Worm (Caenorhabditis elegans) whole organism, L3 larva: ENCODE results near the gene K08E5.1.

Source experiments
- R02D3.7 ChIP-seq: fragments of 150-350 bp; optimal IDR thresholded peaks from 2 replicates; lab custom pipeline; 2014; ENCODE audit warnings: missing biosample characterization, missing genetic modification characterization
- ZK546.5 ChIP-seq: sonication (generic microtip); optimal IDR thresholded peaks from 2 replicates; lab custom pipeline; 2017; ENCODE audit warnings: missing biosample characterization, missing genetic modification characterization
- aly-2 ChIP-seq: fragments of 150-350 bp; optimal IDR thresholded peaks from 2 replicates; lab custom pipeline; 2014; ENCODE audit warnings: missing biosample characterization, missing genetic modification characterization
- ama-1 ChIP-seq: fragments of 150-350 bp; optimal IDR thresholded peaks from 2 replicates; lab custom pipeline; 2018
- ceh-16 ChIP-seq: sonication (generic microtip); optimal IDR thresholded peaks from 2 replicates; lab custom pipeline; 2017; ENCODE audit warnings: missing biosample characterization, missing genetic modification characterization
- ceh-28 ChIP-seq: fragments of 150-350 bp; optimal IDR thresholded peaks from 2 replicates; lab custom pipeline; 2014; ENCODE audit warnings: missing biosample characterization, missing genetic modification reagents, missing genetic modification characterization
- ceh-82 ChIP-seq: fragments of 150-350 bp; optimal IDR thresholded peaks from 2 replicates; lab custom pipeline; 2014; ENCODE audit warnings: missing biosample characterization, missing genetic modification characterization
- ceh-9 ChIP-seq: sonication (generic microtip); optimal IDR thresholded peaks from 2 replicates; lab custom pipeline; 2018; ENCODE audit warnings: missing biosample characterization, missing genetic modification characterization
- daf-12 ChIP-seq: fragments of 150-350 bp; optimal IDR thresholded peaks from 2 replicates; lab custom pipeline; 2014; ENCODE audit warnings: missing biosample characterization, missing genetic modification reagents, missing genetic modification characterization
- egl-27 ChIP-seq: sonication (generic microtip); optimal IDR thresholded peaks from 4 replicates; lab custom pipeline; 2017; ENCODE audit warnings: missing biosample characterization, missing genetic modification reagents, missing genetic modification characterization
- egl-5 ChIP-seq: fragments of 150-350 bp; optimal IDR thresholded peaks from 2 replicates; lab custom pipeline; 2017; ENCODE audit warnings: missing biosample characterization, missing genetic modification reagents, missing genetic modification characterization, inconsistent platforms
- elt-1 ChIP-seq: fragments of 150-350 bp; optimal IDR thresholded peaks from 2 replicates; lab custom pipeline; 2014; ENCODE audit warnings: missing biosample characterization, missing genetic modification characterization
- elt-2 ChIP-seq: sonication (generic microtip); optimal IDR thresholded peaks from 2 replicates; lab custom pipeline; 2016; ENCODE audit warnings: missing genetic modification reagents, mild to moderate bottlenecking, missing genetic modification characterization, missing compliant biosample characterization
- elt-3 ChIP-seq, 3 experiments: fragments of 150-350 bp in 1 of 3; sonication (generic microtip) in 2 of 3; optimal IDR thresholded peaks; 2 replicates in 2 of 3; 4 replicates in 1 of 3; lab custom pipeline; 2014 to 2017; ENCODE audit warnings: missing biosample characterization in 3 of 3, missing genetic modification characterization in 3 of 3
- eor-1 ChIP-seq, 2 experiments: fragments of 150-350 bp; optimal IDR thresholded peaks; 2 replicates each; lab custom pipeline; 2014 to 2018; ENCODE audit warnings: missing biosample characterization in 2 of 2, missing genetic modification characterization in 2 of 2
- fkh-10 ChIP-seq: sonication (generic microtip); optimal IDR thresholded peaks from 2 replicates; lab custom pipeline; 2017; ENCODE audit warnings: missing biosample characterization, missing genetic modification reagents, missing genetic modification characterization
- fkh-2 ChIP-seq: fragments of 150-350 bp; optimal IDR thresholded peaks from 2 replicates; lab custom pipeline; 2014; ENCODE audit warnings: missing biosample characterization, missing genetic modification reagents, missing genetic modification characterization
- fos-1 ChIP-seq: fragments of 150-350 bp; optimal IDR thresholded peaks from 2 replicates; lab custom pipeline; 2014; ENCODE audit warnings: missing biosample characterization, missing genetic modification characterization
- hmg-11 ChIP-seq: sonication (generic microtip); optimal IDR thresholded peaks from 2 replicates; lab custom pipeline; 2016; ENCODE audit warnings: missing genetic modification characterization, missing compliant biosample characterization
- jun-1 ChIP-seq: fragments of 150-350 bp; optimal IDR thresholded peaks from 2 replicates; lab custom pipeline; 2014; ENCODE audit warnings: missing biosample characterization, missing genetic modification reagents, missing genetic modification characterization
- lin-15B ChIP-seq: fragments of 150-350 bp; optimal IDR thresholded peaks from 2 replicates; lab custom pipeline; 2014; ENCODE audit warnings: missing biosample characterization, missing genetic modification characterization
- lin-39 ChIP-seq: fragments of 150-350 bp; optimal IDR thresholded peaks from 2 replicates; lab custom pipeline; 2018; ENCODE audit warnings: missing biosample characterization, missing genetic modification reagents, missing genetic modification characterization
- lsy-12 ChIP-seq: sonication (generic microtip); optimal IDR thresholded peaks from 2 replicates; lab custom pipeline; 2016; ENCODE audit warnings: mild to moderate bottlenecking, missing genetic modification characterization, missing compliant biosample characterization
- mdl-1 ChIP-seq: fragments of 150-350 bp; optimal IDR thresholded peaks from 2 replicates; lab custom pipeline; 2014; ENCODE audit warnings: missing biosample characterization, missing genetic modification characterization
- mml-1 ChIP-seq: fragments of 150-350 bp; sonication (generic microtip); optimal IDR thresholded peaks from 3 replicates; lab custom pipeline; 2014; ENCODE audit warnings: missing biosample characterization, missing genetic modification characterization
- nfya-1 ChIP-seq: sonication (generic microtip); optimal IDR thresholded peaks from 2 replicates; lab custom pipeline; 2017; ENCODE audit warnings: missing genetic modification characterization, mild to moderate bottlenecking, missing compliant biosample characterization, antibody characterized with exemption, moderate library complexity; ENCODE audit not compliant: insufficient read depth
- nhr-11 ChIP-seq: fragments of 150-350 bp; optimal IDR thresholded peaks from 2 replicates; lab custom pipeline; 2014; ENCODE audit warnings: missing biosample characterization, missing genetic modification characterization
- nhr-12 ChIP-seq: fragments of 150-350 bp; optimal IDR thresholded peaks from 2 replicates; lab custom pipeline; 2014; ENCODE audit warnings: missing biosample characterization, missing genetic modification characterization
- nhr-23 ChIP-seq: fragments of 150-350 bp; optimal IDR thresholded peaks from 2 replicates; lab custom pipeline; 2014; ENCODE audit warnings: missing biosample characterization, missing genetic modification reagents, missing genetic modification characterization
- nhr-237 ChIP-seq: fragments of 150-350 bp; optimal IDR thresholded peaks from 2 replicates; lab custom pipeline; 2014; ENCODE audit warnings: missing biosample characterization, missing genetic modification characterization
- nhr-25 ChIP-seq: sonication (generic microtip); optimal IDR thresholded peaks from 2 replicates; lab custom pipeline; 2017; ENCODE audit warnings: missing biosample characterization, missing genetic modification characterization
- nhr-28 ChIP-seq: fragments of 150-350 bp; optimal IDR thresholded peaks from 2 replicates; lab custom pipeline; 2014; ENCODE audit warnings: missing biosample characterization, missing genetic modification characterization
- nhr-43 ChIP-seq: sonication (generic microtip); optimal IDR thresholded peaks from 2 replicates; lab custom pipeline; 2016; ENCODE audit warnings: mild to moderate bottlenecking, missing genetic modification characterization, missing compliant biosample characterization; ENCODE audit not compliant: poor library complexity, severe bottlenecking
- nhr-67 ChIP-seq: fragments of 150-350 bp; optimal IDR thresholded peaks from 2 replicates; lab custom pipeline; 2014; ENCODE audit warnings: missing biosample characterization, missing genetic modification characterization
- nhr-76 ChIP-seq: fragments of 150-350 bp; sonication (generic microtip); optimal IDR thresholded peaks from 5 replicates; lab custom pipeline; 2014; ENCODE audit warnings: missing biosample characterization, missing genetic modification characterization
- nhr-77 ChIP-seq: fragments of 150-350 bp; optimal IDR thresholded peaks from 2 replicates; lab custom pipeline; 2014; ENCODE audit warnings: missing biosample characterization, missing genetic modification characterization
- pha-4 ChIP-seq: fragments of 150-350 bp; optimal IDR thresholded peaks from 2 replicates; lab custom pipeline; 2014; ENCODE audit warnings: missing biosample characterization, missing genetic modification reagents, missing genetic modification characterization
- pqm-1 ChIP-seq: fragments of 150-350 bp; optimal IDR thresholded peaks from 2 replicates; lab custom pipeline; 2017; ENCODE audit warnings: missing biosample characterization, missing genetic modification characterization, inconsistent platforms
- sea-2 ChIP-seq: fragments of 150-350 bp; sonication (generic microtip); optimal IDR thresholded peaks from 4 replicates; lab custom pipeline; 2014; ENCODE audit warnings: missing biosample characterization, missing genetic modification reagents, missing genetic modification characterization
- skn-1 ChIP-seq: fragments of 150-350 bp; optimal IDR thresholded peaks from 2 replicates; lab custom pipeline; 2014; ENCODE audit warnings: missing biosample characterization, missing genetic modification characterization
- snpc-4 ChIP-seq: fragments of 150-350 bp; optimal IDR thresholded peaks from 2 replicates; lab custom pipeline; 2014; ENCODE audit warnings: missing biosample characterization, missing genetic modification characterization
- tbx-2 ChIP-seq: sonication (generic microtip); optimal IDR thresholded peaks from 2 replicates; lab custom pipeline; 2016; ENCODE audit warnings: mild to moderate bottlenecking, missing genetic modification characterization, missing compliant biosample characterization
- unc-39 ChIP-seq: sonication (generic microtip); optimal IDR thresholded peaks from 4 replicates; lab custom pipeline; 2017; ENCODE audit warnings: missing biosample characterization, missing genetic modification characterization
- unc-62 ChIP-seq: fragments of 150-350 bp; sonication (generic microtip); optimal IDR thresholded peaks from 4 replicates; lab custom pipeline; 2014; ENCODE audit warnings: missing biosample characterization, missing genetic modification reagents, missing genetic modification characterization
- zag-1 ChIP-seq: fragments of 150-350 bp; optimal IDR thresholded peaks from 2 replicates; lab custom pipeline; 2014; ENCODE audit warnings: missing biosample characterization, missing genetic modification characterization
- ztf-11 ChIP-seq: fragments of 150-350 bp; optimal IDR thresholded peaks from 2 replicates; lab custom pipeline; 2014; ENCODE audit warnings: missing biosample characterization, missing genetic modification characterization
- ztf-4 ChIP-seq: fragments of 150-350 bp; optimal IDR thresholded peaks from 2 replicates; lab custom pipeline; 2014; ENCODE audit warnings: missing biosample characterization, missing genetic modification characterization

K08E5.1 gene

ce11 chrIII:10101352-10101751 is 45.2 kb downstream of the K08E5.1 start, which contains the start of gene kel-10:
kel-10 (minus strand) TSS chrIII:10101452.
- TF ChIP-seq jun-1: no peak
- TF ChIP-seq zag-1 (tag; lab: Kevin White, UChicago): no peak
- TF ChIP-seq hmg-11: no peak

ce11 chrIII:10097981-10098380 is 48.6 kb downstream of the K08E5.1 start, which contains the start of gene spop-1:
spop-1 (minus strand) TSS chrIII:10098081.
- no peak for TF ChIP-seq ZK546.5 (tag; lab: Kevin White, UChicago)
- no peak for TF ChIP-seq egl-5 (tag; lab: Kevin White, UChicago)
- TF ChIP-seq nhr-12 (tag; lab: Kevin White, UChicago): no peak
- no peak for TF ChIP-seq tbx-2 (tag; lab: Kevin White, UChicago)
- TF ChIP-seq aly-2 (tag; lab: Kevin White, UChicago): no peak
- TF ChIP-seq daf-12: no peak
- no peak for TF ChIP-seq R02D3.7 (tag; lab: Kevin White, UChicago)
- TF ChIP-seq ceh-28 (tag; lab: Kevin White, UChicago): no peak
- TF ChIP-seq sea-2 (GFP tag; lab: Kevin White, UChicago): no peak
- no peak for TF ChIP-seq lsy-12 (tag; lab: Kevin White, UChicago)
- TF ChIP-seq zag-1 (tag; lab: Kevin White, UChicago): no peak
- TF ChIP-seq nfya-1 (tag; lab: Kevin White, UChicago): no peak
- no peak for TF ChIP-seq ceh-9 (tag; lab: Kevin White, UChicago)

- peak; percentile 16 for TF ChIP-seq nhr-11 (tag; lab: Kevin White, UChicago)
- peak; percentile 95 for TF ChIP-seq ceh-28 (tag; lab: Kevin White, UChicago)
- TF ChIP-seq ZK546.5 (tag; lab: Kevin White, UChicago): no peak
- TF ChIP-seq lsy-12 (tag; lab: Kevin White, UChicago): peak; percentile 76
- TF ChIP-seq sea-2 (GFP tag; lab: Kevin White, UChicago): no peak
- peak; percentile 72 for TF ChIP-seq pqm-1 (tag; lab: Kevin White, UChicago)
- TF ChIP-seq nhr-77: peak; percentile 80
- TF ChIP-seq mdl-1: peak; percentile 96
- no peak for TF ChIP-seq unc-39 (tag; lab: Kevin White, UChicago)
- TF ChIP-seq zag-1 (tag; lab: Kevin White, UChicago): peak; percentile 66
- peak; percentile 83 for TF ChIP-seq lin-39 (tag; lab: Kevin White, UChicago)
- no peak for TF ChIP-seq ztf-4
- TF ChIP-seq hmg-11: peak; percentile 99
- no peak for TF ChIP-seq nhr-76 (tag; lab: Kevin White, UChicago)
- peak; percentile 79 for TF ChIP-seq nhr-23 (tag; lab: Kevin White, UChicago)
- peak; percentile 80 for TF ChIP-seq egl-5 (tag; lab: Kevin White, UChicago)
- no peak for TF ChIP-seq ztf-11 (tag; lab: Kevin White, UChicago)
- TF ChIP-seq daf-12: no peak
- TF ChIP-seq unc-62 (GFP tag; lab: Kevin White, UChicago): peak; percentile 96
- no peak for TF ChIP-seq mml-1 (tag; lab: Kevin White, UChicago)
- no peak for TF ChIP-seq fkh-10
- peak; percentile 96 for TF ChIP-seq pha-4 (tag; lab: Kevin White, UChicago)
- no peak for TF ChIP-seq fkh-2 (tag; lab: Kevin White, UChicago)
- peak; percentile 62 for TF ChIP-seq skn-1
- no peak for TF ChIP-seq ama-1 (lab: Kevin White, UChicago)
- peak; percentile 90 for TF ChIP-seq nhr-25
- peak; percentile 76 for TF ChIP-seq lin-15B (tag; lab: Kevin White, UChicago)
- TF ChIP-seq nfya-1 (tag; lab: Kevin White, UChicago): peak; percentile 99
- no peak for TF ChIP-seq nhr-28
- peak; percentile 67 for TF ChIP-seq tbx-2 (tag; lab: Kevin White, UChicago)
- no peak for TF ChIP-seq ceh-16 (tag; lab: Kevin White, UChicago)
- TF ChIP-seq nhr-43: peak; percentile 77
- no peak for TF ChIP-seq fos-1
- TF ChIP-seq nhr-12 (tag; lab: Kevin White, UChicago): no peak
- TF ChIP-seq elt-2 (tag; lab: Kevin White, UChicago): peak; percentile 78
- TF ChIP-seq jun-1: peak; percentile 90
- peak; percentile 77 for TF ChIP-seq R02D3.7 (tag; lab: Kevin White, UChicago)
- no peak for TF ChIP-seq ceh-9 (tag; lab: Kevin White, UChicago)
- no peak for TF ChIP-seq eor-1 (tag; optimal IDR thresholded peaks at IDR 0.05; lab: Kevin White, UChicago)
- peak; percentile 85 for TF ChIP-seq ceh-82 (tag; lab: Kevin White, UChicago)
- no peak for TF ChIP-seq nhr-67 (tag; lab: Kevin White, UChicago)
- peak; percentile 54 for TF ChIP-seq elt-1 (tag; lab: Kevin White, UChicago)
- TF ChIP-seq elt-3 (tag; optimal IDR thresholded peaks at IDR 0.05; lab: Kevin White, UChicago): no peak
- TF ChIP-seq snpc-4 (tag; lab: Kevin White, UChicago): peak; percentile 52
- peak; percentile 47 for TF ChIP-seq egl-27 (tag; lab: Kevin White, UChicago)
- no peak for TF ChIP-seq aly-2 (tag; lab: Kevin White, UChicago)
- TF ChIP-seq nhr-237 (tag; lab: Kevin White, UChicago): no peak
These were observed 50.1 kb downstream of the K08E5.1 start for ce11 chrIII:10096525-10096972.
